Worm (Caenorhabditis elegans) whole organism, L3 larva: ENCODE measurements around the gene shpk-1.

Experiments
- R02D3.7 ChIP-seq: fragments of 150-350 bp; optimal IDR thresholded peaks from 2 replicates; lab custom pipeline; 2014; ENCODE audit warnings: missing biosample characterization, missing genetic modification characterization
- ZK546.5 ChIP-seq: sonication (generic microtip); optimal IDR thresholded peaks from 2 replicates; lab custom pipeline; 2017; ENCODE audit warnings: missing biosample characterization, missing genetic modification characterization
- ama-1 ChIP-seq: fragments of 150-350 bp; optimal IDR thresholded peaks from 2 replicates; lab custom pipeline; 2018
- ceh-16 ChIP-seq: sonication (generic microtip); optimal IDR thresholded peaks from 2 replicates; lab custom pipeline; 2017; ENCODE audit warnings: missing biosample characterization, missing genetic modification characterization
- ceh-28 ChIP-seq: fragments of 150-350 bp; optimal IDR thresholded peaks from 2 replicates; lab custom pipeline; 2014; ENCODE audit warnings: missing biosample characterization, missing genetic modification reagents, missing genetic modification characterization
- ceh-82 ChIP-seq: fragments of 150-350 bp; optimal IDR thresholded peaks from 2 replicates; lab custom pipeline; 2014; ENCODE audit warnings: missing biosample characterization, missing genetic modification characterization
- ceh-9 ChIP-seq: sonication (generic microtip); optimal IDR thresholded peaks from 2 replicates; lab custom pipeline; 2018; ENCODE audit warnings: missing biosample characterization, missing genetic modification characterization
- daf-12 ChIP-seq: fragments of 150-350 bp; optimal IDR thresholded peaks from 2 replicates; lab custom pipeline; 2014; ENCODE audit warnings: missing biosample characterization, missing genetic modification reagents, missing genetic modification characterization
- egl-27 ChIP-seq: sonication (generic microtip); optimal IDR thresholded peaks from 4 replicates; lab custom pipeline; 2017; ENCODE audit warnings: missing biosample characterization, missing genetic modification reagents, missing genetic modification characterization
- egl-5 ChIP-seq: fragments of 150-350 bp; optimal IDR thresholded peaks from 2 replicates; lab custom pipeline; 2017; ENCODE audit warnings: missing biosample characterization, missing genetic modification reagents, missing genetic modification characterization, inconsistent platforms
- elt-1 ChIP-seq: fragments of 150-350 bp; optimal IDR thresholded peaks from 2 replicates; lab custom pipeline; 2014; ENCODE audit warnings: missing biosample characterization, missing genetic modification characterization
- elt-2 ChIP-seq: sonication (generic microtip); optimal IDR thresholded peaks from 2 replicates; lab custom pipeline; 2016; ENCODE audit warnings: missing genetic modification reagents, mild to moderate bottlenecking, missing genetic modification characterization, missing compliant biosample characterization
- elt-3 ChIP-seq, 3 experiments: fragments of 150-350 bp in 1 of 3; sonication (generic microtip) in 2 of 3; optimal IDR thresholded peaks; 2 replicates in 2 of 3; 4 replicates in 1 of 3; lab custom pipeline; 2014 to 2017; ENCODE audit warnings: missing biosample characterization in 3 of 3, missing genetic modification characterization in 3 of 3
- eor-1 ChIP-seq, 2 experiments: fragments of 150-350 bp; optimal IDR thresholded peaks; 2 replicates each; lab custom pipeline; 2014 to 2018; ENCODE audit warnings: missing biosample characterization in 2 of 2, missing genetic modification characterization in 2 of 2
- fkh-10 ChIP-seq: sonication (generic microtip); optimal IDR thresholded peaks from 2 replicates; lab custom pipeline; 2017; ENCODE audit warnings: missing biosample characterization, missing genetic modification reagents, missing genetic modification characterization
- fkh-2 ChIP-seq: fragments of 150-350 bp; optimal IDR thresholded peaks from 2 replicates; lab custom pipeline; 2014; ENCODE audit warnings: missing biosample characterization, missing genetic modification reagents, missing genetic modification characterization
- fos-1 ChIP-seq: fragments of 150-350 bp; optimal IDR thresholded peaks from 2 replicates; lab custom pipeline; 2014; ENCODE audit warnings: missing biosample characterization, missing genetic modification characterization
- hmg-11 ChIP-seq: sonication (generic microtip); optimal IDR thresholded peaks from 2 replicates; lab custom pipeline; 2016; ENCODE audit warnings: missing genetic modification characterization, missing compliant biosample characterization
- jun-1 ChIP-seq: fragments of 150-350 bp; optimal IDR thresholded peaks from 2 replicates; lab custom pipeline; 2014; ENCODE audit warnings: missing biosample characterization, missing genetic modification reagents, missing genetic modification characterization
- lin-15B ChIP-seq: fragments of 150-350 bp; optimal IDR thresholded peaks from 2 replicates; lab custom pipeline; 2014; ENCODE audit warnings: missing biosample characterization, missing genetic modification characterization
- lin-39 ChIP-seq: fragments of 150-350 bp; optimal IDR thresholded peaks from 2 replicates; lab custom pipeline; 2018; ENCODE audit warnings: missing biosample characterization, missing genetic modification reagents, missing genetic modification characterization
- nfya-1 ChIP-seq: sonication (generic microtip); optimal IDR thresholded peaks from 2 replicates; lab custom pipeline; 2017; ENCODE audit warnings: missing genetic modification characterization, mild to moderate bottlenecking, missing compliant biosample characterization, antibody characterized with exemption, moderate library complexity; ENCODE audit not compliant: insufficient read depth
- nhr-11 ChIP-seq: fragments of 150-350 bp; optimal IDR thresholded peaks from 2 replicates; lab custom pipeline; 2014; ENCODE audit warnings: missing biosample characterization, missing genetic modification characterization
- nhr-12 ChIP-seq: fragments of 150-350 bp; optimal IDR thresholded peaks from 2 replicates; lab custom pipeline; 2014; ENCODE audit warnings: missing biosample characterization, missing genetic modification characterization
- nhr-23 ChIP-seq: fragments of 150-350 bp; optimal IDR thresholded peaks from 2 replicates; lab custom pipeline; 2014; ENCODE audit warnings: missing biosample characterization, missing genetic modification reagents, missing genetic modification characterization
- nhr-28 ChIP-seq: fragments of 150-350 bp; optimal IDR thresholded peaks from 2 replicates; lab custom pipeline; 2014; ENCODE audit warnings: missing biosample characterization, missing genetic modification characterization
- nhr-43 ChIP-seq: sonication (generic microtip); optimal IDR thresholded peaks from 2 replicates; lab custom pipeline; 2016; ENCODE audit warnings: mild to moderate bottlenecking, missing genetic modification characterization, missing compliant biosample characterization; ENCODE audit not compliant: poor library complexity, severe bottlenecking
- nhr-77 ChIP-seq: fragments of 150-350 bp; optimal IDR thresholded peaks from 2 replicates; lab custom pipeline; 2014; ENCODE audit warnings: missing biosample characterization, missing genetic modification characterization
- pha-4 ChIP-seq: fragments of 150-350 bp; optimal IDR thresholded peaks from 2 replicates; lab custom pipeline; 2014; ENCODE audit warnings: missing biosample characterization, missing genetic modification reagents, missing genetic modification characterization
- pqm-1 ChIP-seq: fragments of 150-350 bp; optimal IDR thresholded peaks from 2 replicates; lab custom pipeline; 2017; ENCODE audit warnings: missing biosample characterization, missing genetic modification characterization, inconsistent platforms
- sea-2 ChIP-seq: fragments of 150-350 bp; sonication (generic microtip); optimal IDR thresholded peaks from 4 replicates; lab custom pipeline; 2014; ENCODE audit warnings: missing biosample characterization, missing genetic modification reagents, missing genetic modification characterization
- skn-1 ChIP-seq: fragments of 150-350 bp; optimal IDR thresholded peaks from 2 replicates; lab custom pipeline; 2014; ENCODE audit warnings: missing biosample characterization, missing genetic modification characterization
- snpc-4 ChIP-seq: fragments of 150-350 bp; optimal IDR thresholded peaks from 2 replicates; lab custom pipeline; 2014; ENCODE audit warnings: missing biosample characterization, missing genetic modification characterization
- tbx-2 ChIP-seq: sonication (generic microtip); optimal IDR thresholded peaks from 2 replicates; lab custom pipeline; 2016; ENCODE audit warnings: mild to moderate bottlenecking, missing genetic modification characterization, missing compliant biosample characterization
- unc-62 ChIP-seq: fragments of 150-350 bp; sonication (generic microtip); optimal IDR thresholded peaks from 4 replicates; lab custom pipeline; 2014; ENCODE audit warnings: missing biosample characterization, missing genetic modification reagents, missing genetic modification characterization
- zag-1 ChIP-seq: fragments of 150-350 bp; optimal IDR thresholded peaks from 2 replicates; lab custom pipeline; 2014; ENCODE audit warnings: missing biosample characterization, missing genetic modification characterization
- ztf-4 ChIP-seq: fragments of 150-350 bp; optimal IDR thresholded peaks from 2 replicates; lab custom pipeline; 2014; ENCODE audit warnings: missing biosample characterization, missing genetic modification characterization

Gene shpk-1

DNA sequence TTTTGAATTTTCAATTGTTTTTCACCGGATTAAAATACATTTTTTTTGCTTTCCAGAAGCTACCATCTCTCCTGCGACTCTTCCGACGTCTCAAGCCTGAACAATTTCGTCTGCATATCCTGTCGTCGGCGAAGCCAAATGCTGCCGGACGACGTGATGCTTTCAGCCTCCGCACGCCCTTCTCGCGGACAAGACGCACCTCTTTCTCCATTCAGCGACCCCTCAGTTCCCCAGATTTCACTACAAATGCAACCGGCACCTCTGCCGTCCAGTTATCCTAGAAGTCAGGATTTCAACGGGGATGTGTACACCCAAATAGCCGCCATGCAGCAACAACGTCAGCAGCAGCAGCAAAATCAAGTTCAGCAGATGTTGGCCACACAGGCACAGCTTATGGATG, 36.5 kb downstream of the shpk-1 start:
- TF ChIP-seq ceh-9 (tag; lab: Kevin White, UChicago) (no peak), sea-2 (GFP tag; lab: Kevin White, UChicago) (no peak), elt-2 (tag; lab: Kevin White, UChicago) (no peak), R02D3.7 (no peak), nhr-77 (no peak), daf-12 (tag; lab: Kevin White, UChicago) (no peak), egl-5 (tag; lab: Kevin White, UChicago) (no peak), nhr-11 (tag; lab: Kevin White, UChicago) (no peak), nhr-12 (tag; lab: Kevin White, UChicago) (no peak), ama-1 (lab: Kevin White, UChicago) (no peak), tbx-2 (tag; lab: Kevin White, UChicago) (no peak), eor-1 (tag; optimal IDR thresholded peaks at IDR 0.05; lab: Kevin White, UChicago) (no peak), nhr-28 (tag; lab: Kevin White, UChicago) (no peak), pqm-1 (tag; lab: Kevin White, UChicago) (no peak), unc-62 (no peak), zag-1 (tag; lab: Kevin White, UChicago) (no peak)

DNA sequence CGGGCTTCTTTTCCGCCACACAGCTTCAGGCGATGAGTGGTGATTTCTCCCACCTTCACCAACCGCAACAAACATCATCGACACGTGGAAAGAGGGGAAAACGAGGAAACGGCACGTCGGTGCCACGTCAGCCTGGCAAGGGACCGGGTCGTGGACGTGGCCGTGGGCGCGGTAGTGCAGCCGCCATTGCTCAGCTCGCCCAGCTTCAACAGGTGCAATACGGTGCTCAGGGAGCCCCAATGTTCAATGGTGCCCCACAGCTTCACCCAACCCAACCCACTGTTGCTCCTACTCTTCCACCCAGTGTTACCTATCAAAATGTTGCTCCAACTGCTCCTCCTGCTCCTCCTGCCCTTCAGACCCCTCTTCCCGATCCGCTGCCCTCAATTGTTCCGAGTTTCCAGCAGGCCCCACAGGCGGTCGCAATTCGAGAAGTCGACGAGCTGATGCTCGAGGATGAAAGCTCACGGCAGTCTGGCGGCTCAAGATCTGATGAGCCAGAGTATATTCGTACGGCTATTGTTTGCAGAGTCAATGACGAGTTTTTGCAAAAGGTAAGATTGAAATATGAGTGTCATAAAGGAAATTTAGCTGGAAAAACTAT, 38.2 kb downstream of the shpk-1 start:
- TF ChIP-seq unc-62 (no peak), tbx-2 (tag; lab: Kevin White, UChicago) (no peak), ZK546.5 (tag; lab: Kevin White, UChicago) (no peak), ceh-28 (tag; lab: Kevin White, UChicago) (no peak), zag-1 (tag; lab: Kevin White, UChicago) (no peak), nhr-43 (tag; lab: Kevin White, UChicago) (no peak), lin-39 (tag; lab: Kevin White, UChicago) (no peak), pqm-1 (tag; lab: Kevin White, UChicago) (no peak), pha-4 (tag; lab: Kevin White, UChicago) (no peak), nhr-77 (no peak), ceh-82 (tag; lab: Kevin White, UChicago) (no peak), jun-1 (tag; lab: Kevin White, UChicago) (no peak), nfya-1 (tag; lab: Kevin White, UChicago) (no peak), snpc-4 (tag; lab: Kevin White, UChicago) (no peak), hmg-11 (no peak), elt-1 (tag; lab: Kevin White, UChicago) (no peak), fkh-2 (tag; lab: Kevin White, UChicago) (no peak), ceh-16 (tag; lab: Kevin White, UChicago) (no peak)

DNA sequence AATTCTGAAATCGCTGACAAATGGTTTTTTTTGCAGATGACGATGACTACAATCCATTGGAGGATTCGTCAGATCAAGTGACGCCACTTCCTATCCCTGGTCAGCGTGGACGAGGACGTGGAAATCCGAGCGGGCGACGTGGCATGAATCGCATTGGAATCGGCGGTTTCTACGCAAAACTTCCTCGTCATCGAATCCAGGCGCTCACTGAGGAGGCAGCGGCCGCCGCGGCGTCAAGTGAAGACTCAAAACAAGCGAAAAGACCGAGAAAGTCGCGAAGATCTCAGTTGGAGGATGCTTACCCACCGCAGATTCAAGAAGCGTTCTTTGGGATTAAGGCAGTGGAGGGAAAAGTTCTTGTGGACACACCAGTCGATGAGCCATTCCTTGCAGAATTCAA, 40.7 kb downstream of the shpk-1 start:
- TF ChIP-seq ceh-28 (tag; lab: Kevin White, UChicago) (no peak), daf-12 (tag; lab: Kevin White, UChicago) (no peak), lin-15B (no peak), ZK546.5 (tag; lab: Kevin White, UChicago) (no peak), egl-27 (tag; lab: Kevin White, UChicago) (no peak), elt-3 (tag; optimal IDR thresholded peaks at IDR 0.05; lab: Kevin White, UChicago) (no peak), lin-39 (tag; lab: Kevin White, UChicago) (no peak), fos-1 (tag; lab: Kevin White, UChicago) (no peak), ceh-9 (tag; lab: Kevin White, UChicago) (no peak), pqm-1 (tag; lab: Kevin White, UChicago) (no peak), nhr-43 (tag; lab: Kevin White, UChicago) (no peak)

DNA sequence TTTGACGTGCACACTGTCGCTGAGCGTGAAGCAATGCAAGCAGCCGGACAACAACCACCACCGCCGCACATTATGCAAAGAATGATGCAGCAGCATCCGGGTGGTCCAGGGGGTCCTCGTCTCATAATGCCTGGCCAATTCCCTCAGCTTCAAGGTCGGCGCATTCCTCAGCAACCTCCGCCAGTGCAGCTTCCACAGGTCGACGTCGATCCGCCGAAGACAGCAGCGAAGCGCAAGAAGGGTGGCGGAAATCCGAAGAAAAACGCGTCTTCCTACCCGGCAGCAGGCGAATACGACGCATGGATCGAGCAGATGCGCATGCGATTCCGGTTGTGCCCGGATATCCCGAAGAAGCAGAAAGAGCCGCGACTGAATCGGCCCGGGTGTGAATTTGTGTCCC, 43.6 kb downstream of the shpk-1 start:
- TF ChIP-seq nhr-23 (tag; lab: Kevin White, UChicago) = no peak
- TF ChIP-seq nhr-43 (tag; lab: Kevin White, UChicago) = no peak
- TF ChIP-seq zag-1 (tag; lab: Kevin White, UChicago) = no peak
- TF ChIP-seq ztf-4 (tag; lab: Kevin White, UChicago) = no peak
- no peak for TF ChIP-seq fkh-10 (GFP tag; lab: Kevin White, UChicago)
- TF ChIP-seq sea-2 (GFP tag; lab: Kevin White, UChicago) = no peak
- TF ChIP-seq egl-27 (tag; lab: Kevin White, UChicago) = no peak
- no peak for TF ChIP-seq ama-1 (lab: Kevin White, UChicago)
- no peak for TF ChIP-seq skn-1 (tag; lab: Kevin White, UChicago)
- no peak for TF ChIP-seq pqm-1 (tag; lab: Kevin White, UChicago)
- no peak for TF ChIP-seq fos-1 (tag; lab: Kevin White, UChicago)
- no peak for TF ChIP-seq R02D3.7
